Fruit fly (Drosophila melanogaster) whole organism, embryonic: ENCODE data around the gene CG15522.

Experiments used
- Blimp-1 ChIP-seq: fragments of 200-800 bp; sonication (Bioruptor generic); optimal IDR thresholded peaks from 3 replicates; lab custom pipeline; 2018; ENCODE audit warnings: missing biosample characterization, missing genetic modification characterization, mild to moderate bottlenecking, moderate library complexity, missing genetic modification reagents
- CG13123 ChIP-seq: fragments of 200-800 bp; sonication (Bioruptor generic); optimal IDR thresholded peaks from 2 replicates; lab custom pipeline; 2016; ENCODE audit warnings: missing biosample characterization, missing genetic modification characterization
- CG13624 ChIP-seq: fragments of 200-800 bp; sonication (Bioruptor generic); optimal IDR thresholded peaks from 2 replicates; lab custom pipeline; 2016; ENCODE audit warnings: missing biosample characterization, missing genetic modification characterization
- CG15269 ChIP-seq: fragments of 200-800 bp; sonication (Bioruptor generic); optimal IDR thresholded peaks from 2 replicates; lab custom pipeline; 2018; ENCODE audit warnings: missing biosample characterization, mild to moderate bottlenecking, missing genetic modification characterization, moderate library complexity
- CG15479 ChIP-seq: fragments of 200-800 bp; sonication (Bioruptor generic); optimal IDR thresholded peaks from 3 replicates; lab custom pipeline; 2019; ENCODE audit warnings: missing biosample characterization, mild to moderate bottlenecking, missing genetic modification characterization, moderate library complexity
- CG17186 ChIP-seq: fragments of 200-800 bp; sonication (Bioruptor generic); optimal IDR thresholded peaks from 3 replicates; lab custom pipeline; 2017; ENCODE audit warnings: missing biosample characterization, missing genetic modification reagents, missing genetic modification characterization
- CG17568 ChIP-seq: fragments of 200-800 bp; sonication (Bioruptor generic); optimal IDR thresholded peaks from 2 replicates; lab custom pipeline; 2018; ENCODE audit warnings: missing biosample characterization, mild to moderate bottlenecking, missing genetic modification characterization, moderate library complexity
- CG17612 ChIP-seq: fragments of 200-800 bp; sonication (Bioruptor generic); IDR thresholded peaks from 2 replicates; pipeline ENCODE4 v1.3.6; 2022; ENCODE audit warnings: missing biosample characterization, missing genetic modification characterization
- CG1792 ChIP-seq: fragments of 200-800 bp; sonication (Bioruptor generic); optimal IDR thresholded peaks from 2 replicates; lab custom pipeline; 2016; ENCODE audit warnings: missing biosample characterization, missing genetic modification characterization
- CG2116 ChIP-seq: fragments of 200-800 bp; sonication (Bioruptor generic); optimal IDR thresholded peaks from 3 replicates; lab custom pipeline; 2018; ENCODE audit warnings: missing biosample characterization, mild to moderate bottlenecking, missing genetic modification characterization
- CG4282 ChIP-seq: fragments of 200-800 bp; sonication (Bioruptor generic); optimal IDR thresholded peaks from 2 replicates; lab custom pipeline; 2016; ENCODE audit warnings: missing biosample characterization, missing genetic modification characterization
- CG4617 ChIP-seq: fragments of 200-800 bp; sonication (Bioruptor generic); optimal IDR thresholded peaks from 3 replicates; lab custom pipeline; 2016; ENCODE audit warnings: missing biosample characterization, missing genetic modification characterization, borderline replicate concordance
- CG6683 ChIP-seq: fragments of 200-800 bp; sonication (Bioruptor generic); optimal IDR thresholded peaks from 2 replicates; lab custom pipeline; 2017; ENCODE audit warnings: missing biosample characterization, mild to moderate bottlenecking, missing genetic modification characterization, missing genetic modification reagents
- CG6813 ChIP-seq: fragments of 200-800 bp; sonication (Bioruptor generic); optimal IDR thresholded peaks from 2 replicates; lab custom pipeline; 2017; ENCODE audit warnings: missing biosample characterization, missing genetic modification characterization, mild to moderate bottlenecking, moderate library complexity, missing genetic modification reagents
- CG7556 ChIP-seq: fragments of 200-800 bp; sonication (Bioruptor generic); optimal IDR thresholded peaks from 2 replicates; lab custom pipeline; 2017; ENCODE audit warnings: missing biosample characterization, mild to moderate bottlenecking, missing genetic modification characterization
- CG7839 ChIP-seq: fragments of 200-800 bp; sonication (Bioruptor generic); optimal IDR thresholded peaks from 3 replicates; lab custom pipeline; 2018; ENCODE audit warnings: missing biosample characterization, mild to moderate bottlenecking, missing genetic modification characterization, moderate library complexity
- CG7987 ChIP-seq: fragments of 200-800 bp; sonication (Bioruptor generic); optimal IDR thresholded peaks from 2 replicates; lab custom pipeline; 2018; ENCODE audit warnings: missing biosample characterization, mild to moderate bottlenecking, missing genetic modification characterization, moderate library complexity
- CG8290 ChIP-seq, 3 experiments: fragments of 200-800 bp; sonication (Bioruptor generic); optimal IDR thresholded peaks; 2 replicates each; lab custom pipeline; 2016 to 2019; ENCODE audit warnings: missing biosample characterization in 3 of 3, missing genetic modification characterization in 3 of 3, mild to moderate bottlenecking in 2 of 3, moderate library complexity in 1 of 3
- CG8388 ChIP-seq: fragments of 200-800 bp; sonication (Bioruptor generic); optimal IDR thresholded peaks from 2 replicates; lab custom pipeline; 2019; ENCODE audit warnings: missing biosample characterization, mild to moderate bottlenecking, missing genetic modification characterization, moderate library complexity
- CG9876 ChIP-seq: fragments of 200-800 bp; sonication (Bioruptor generic); optimal IDR thresholded peaks from 2 replicates; lab custom pipeline; 2016; ENCODE audit warnings: missing biosample characterization, missing genetic modification characterization
- Deaf1 ChIP-seq: fragments of 200-800 bp; optimal IDR thresholded peaks from 3 replicates; lab custom pipeline; 2019; ENCODE audit warnings: missing biosample characterization, mild to moderate bottlenecking, missing genetic modification characterization, moderate library complexity
- Doc2 ChIP-seq: fragments of 200-800 bp; sonication (Bioruptor generic); IDR thresholded peaks from 2 replicates; pipeline ENCODE4 v1.3.6; 2022; ENCODE audit warnings: missing biosample characterization, missing genetic modification characterization
- E2f1 ChIP-seq: fragments of 200-800 bp; sonication (Bioruptor generic); IDR thresholded peaks from 2 replicates; pipeline ENCODE4 v1.3.6; 2022; ENCODE audit warnings: missing biosample characterization, missing genetic modification characterization
- E2f2 ChIP-seq: fragments of 200-800 bp; sonication (Bioruptor generic); IDR thresholded peaks from 2 replicates; pipeline ENCODE4 v1.3.6; 2022; ENCODE audit warnings: missing biosample characterization, missing genetic modification characterization
- Ets65A ChIP-seq: fragments of 200-800 bp; sonication (Bioruptor generic); peaks from one replicate; lab custom pipeline; 2016; ENCODE audit warnings: missing biosample characterization, missing genetic modification characterization
- HLHmδ ChIP-seq: fragments of 200-800 bp; sonication (Bioruptor generic); optimal IDR thresholded peaks from 2 replicates; lab custom pipeline; 2018; ENCODE audit warnings: missing biosample characterization, mild to moderate bottlenecking, missing genetic modification characterization, moderate library complexity
- Meics ChIP-seq: fragments of 200-800 bp; sonication (Bioruptor generic); optimal IDR thresholded peaks from 2 replicates; lab custom pipeline; 2017; ENCODE audit warnings: missing biosample characterization, mild to moderate bottlenecking, missing genetic modification characterization
- Mes4 ChIP-seq: fragments of 200-800 bp; sonication (Bioruptor generic); optimal IDR thresholded peaks from 2 replicates; lab custom pipeline; 2016; ENCODE audit warnings: missing biosample characterization, missing genetic modification characterization
- Myb ChIP-seq: fragments of 200-800 bp; sonication (Bioruptor generic); optimal IDR thresholded peaks from 2 replicates; lab custom pipeline; 2016; ENCODE audit warnings: missing biosample characterization, missing genetic modification characterization
- NK7.1 ChIP-seq: fragments of 200-800 bp; sonication (Bioruptor generic); optimal IDR thresholded peaks from 3 replicates; lab custom pipeline; 2016; ENCODE audit warnings: missing biosample characterization, missing genetic modification characterization
- Pdp1 ChIP-seq, 2 experiments: fragments of 200-800 bp; sonication (Bioruptor generic); optimal IDR thresholded peaks; 3 replicates each; lab custom pipeline; 2016; ENCODE audit warnings: missing biosample characterization in 2 of 2, missing genetic modification characterization in 2 of 2, mild to moderate bottlenecking in 1 of 2, moderate library complexity in 1 of 2
- ash1 ChIP-seq: fragments of 200-800 bp; sonication (Bioruptor generic); optimal IDR thresholded peaks from 2 replicates; lab custom pipeline; 2018; ENCODE audit warnings: missing biosample characterization, mild to moderate bottlenecking, missing genetic modification characterization
- ato ChIP-seq: fragments of 200-800 bp; sonication (Bioruptor generic); IDR thresholded peaks from 2 replicates; pipeline ENCODE4 v1.3.6; 2022; ENCODE audit warnings: missing biosample characterization, missing genetic modification characterization; ENCODE audit not compliant: partially characterized antibody
- chif ChIP-seq, 2 experiments: fragments of 200-800 bp; sonication (Bioruptor generic); optimal IDR thresholded peaks; 3 replicates each; lab custom pipeline; 2016; ENCODE audit warnings: missing biosample characterization in 2 of 2, missing genetic modification characterization in 2 of 2
- dmrt99B ChIP-seq: fragments of 200-800 bp; sonication (Bioruptor generic); optimal IDR thresholded peaks from 2 replicates; lab custom pipeline; 2018; ENCODE audit warnings: missing biosample characterization, mild to moderate bottlenecking, missing genetic modification characterization, moderate library complexity
- ems ChIP-seq: fragments of 200-800 bp; sonication (Bioruptor generic); optimal IDR thresholded peaks from 3 replicates; lab custom pipeline; 2016; ENCODE audit warnings: missing biosample characterization, missing genetic modification characterization
- ewg ChIP-seq: fragments of 200-800 bp; sonication (Bioruptor generic); optimal IDR thresholded peaks from 3 replicates; lab custom pipeline; 2017; ENCODE audit warnings: mild to moderate bottlenecking, missing biosample characterization, missing genetic modification reagents, missing genetic modification characterization
- gsb-n ChIP-seq: fragments of 200-800 bp; sonication (Bioruptor generic); optimal IDR thresholded peaks from 3 replicates; lab custom pipeline; 2018; ENCODE audit warnings: missing biosample characterization, mild to moderate bottlenecking, missing genetic modification characterization
- ham ChIP-seq: fragments of 200-800 bp; sonication (Bioruptor generic); IDR thresholded peaks from 2 replicates; pipeline ENCODE4 v1.3.6; 2022; ENCODE audit warnings: missing biosample characterization, missing genetic modification characterization
- hbn ChIP-seq: fragments of 200-800 bp; sonication (Bioruptor generic); IDR thresholded peaks from 2 replicates; pipeline ENCODE4 v1.3.6; 2022; ENCODE audit warnings: missing biosample characterization, missing genetic modification characterization; ENCODE audit not compliant: partially characterized antibody
- kni ChIP-seq: fragments of 200-800 bp; sonication (Bioruptor generic); optimal IDR thresholded peaks from 3 replicates; lab custom pipeline; 2017; ENCODE audit warnings: mild to moderate bottlenecking, missing biosample characterization, missing genetic modification reagents, missing genetic modification characterization
- knrl ChIP-seq: fragments of 200-800 bp; sonication (Bioruptor generic); IDR thresholded peaks from 3 replicates; pipeline ENCODE4 v1.3.6; 2022; ENCODE audit warnings: missing biosample characterization, missing genetic modification characterization; ENCODE audit not compliant: partially characterized antibody
- pfk ChIP-seq: fragments of 200-800 bp; sonication (Bioruptor generic); optimal IDR thresholded peaks from 2 replicates; lab custom pipeline; 2018; ENCODE audit warnings: missing biosample characterization, mild to moderate bottlenecking, missing genetic modification characterization, moderate library complexity
- pnt ChIP-seq: fragments of 200-800 bp; sonication (Bioruptor generic); optimal IDR thresholded peaks from 3 replicates; lab custom pipeline; 2016; ENCODE audit warnings: missing biosample characterization, missing genetic modification characterization
- scrt ChIP-seq: fragments of 200-800 bp; sonication (Bioruptor generic); optimal IDR thresholded peaks from 2 replicates; lab custom pipeline; 2018; ENCODE audit warnings: missing biosample characterization, mild to moderate bottlenecking, missing genetic modification characterization, moderate library complexity
- sisA ChIP-seq: fragments of 200-800 bp; sonication (Bioruptor generic); IDR thresholded peaks from 2 replicates; pipeline ENCODE4 v1.3.6; 2022; ENCODE audit warnings: missing biosample characterization, missing genetic modification characterization
- sob ChIP-seq: fragments of 200-800 bp; sonication (Bioruptor generic); IDR thresholded peaks from 2 replicates; pipeline ENCODE4 v1.3.6; 2022; ENCODE audit warnings: missing biosample characterization, missing genetic modification characterization
- vvl ChIP-seq: fragments of 200-800 bp; sonication (Bioruptor generic); IDR thresholded peaks from 2 replicates; pipeline ENCODE4 v1.3.6; 2022; ENCODE audit warnings: missing biosample characterization, missing genetic modification characterization

Gene CG15522

DNA sequence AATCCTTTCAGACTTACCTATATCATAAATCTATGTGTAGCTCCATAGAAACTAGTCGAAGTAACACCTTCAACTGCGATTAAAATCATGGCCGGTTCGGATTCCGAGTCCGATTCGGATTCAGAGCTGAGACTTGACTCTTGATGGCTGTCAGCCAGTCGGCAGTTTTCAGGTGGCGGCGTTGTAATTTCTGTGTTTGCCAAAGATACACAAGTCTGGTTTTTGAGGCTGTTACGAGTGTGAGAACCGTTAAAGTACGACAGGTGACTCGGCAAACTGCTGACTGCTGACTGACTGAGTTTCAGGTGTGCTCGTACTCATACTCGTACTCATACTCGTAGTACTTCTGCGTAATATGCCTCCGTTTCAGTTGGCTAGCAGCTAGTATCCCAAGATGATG, 35.9 kb upstream of the CG15522 start (continued):
- peak; percentile 11 for TF ChIP-seq Blimp-1 (GFP tag; lab: Kevin White, UChicago)
- peak; percentile 17 for TF ChIP-seq CG17568 (GFP tag; lab: Kevin White, UChicago)
- peak; percentile 34 for TF ChIP-seq CG15269 (tag; lab: Kevin White, UChicago)
- peak; percentile 31; the same call in 1 of the 2 replicates for TF ChIP-seq vvl (GFP tag; lab: Robert Waterston, UW)
- no peak for TF ChIP-seq CG13624 (GFP tag; lab: Kevin White, UChicago)
- TF ChIP-seq Myb (GFP tag; lab: Kevin White, UChicago), result no peak
- TF ChIP-seq scrt (GFP tag; lab: Kevin White, UChicago), result no peak
- no peak for TF ChIP-seq ems (GFP tag; lab: Kevin White, UChicago)
- TF ChIP-seq CG1792 (GFP tag; lab: Kevin White, UChicago), result no peak
- peak; percentile 6 for TF ChIP-seq CG8290 (GFP tag; optimal IDR thresholded peaks at IDR 0.05; lab: Kevin White, UChicago)
- peak in 1 of 2 experiments; percentile 77 for TF ChIP-seq CG8290 (tag; optimal IDR thresholded peaks at IDR 0.05; lab: Kevin White, UChicago)
- TF ChIP-seq CG7556 (GFP tag; lab: Kevin White, UChicago), result peak; percentile 18

DNA sequence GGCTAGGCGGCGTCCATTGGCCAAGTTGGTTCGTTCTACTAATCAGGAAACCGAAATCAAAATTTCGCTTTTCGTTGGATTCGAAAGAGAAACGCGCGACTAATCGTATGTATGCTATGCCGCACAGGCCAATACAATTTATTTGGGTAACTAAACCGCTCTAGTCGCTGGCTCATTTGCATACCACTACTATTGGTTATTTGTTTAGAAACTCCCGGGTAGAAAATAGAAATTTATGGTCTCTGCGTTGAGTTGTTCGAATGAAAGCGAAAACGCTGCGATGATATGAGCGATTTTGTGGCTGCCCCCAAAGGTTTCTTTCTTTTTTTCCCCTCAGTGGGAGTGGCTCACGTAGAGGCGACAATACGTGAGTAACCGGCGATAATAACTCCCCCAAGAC, 34.0 kb upstream of the CG15522 start:
- no peak for TF ChIP-seq CG8388 (GFP tag; lab: Kevin White, UChicago)
- TF ChIP-seq gsb-n, result peak; percentile 37
- TF ChIP-seq sob (GFP tag; lab: Robert Waterston, UW), result no peak
- TF ChIP-seq CG7987, result no peak
- TF ChIP-seq CG9876 (GFP tag; lab: Kevin White, UChicago), result no peak
- no peak for TF ChIP-seq ems (GFP tag; lab: Kevin White, UChicago)
- no peak for TF ChIP-seq CG13123 (GFP tag; lab: Kevin White, UChicago)
- no peak for TF ChIP-seq pfk
- TF ChIP-seq Ets65A (GFP tag; lab: Kevin White, UChicago), result peak; percentile 74
- no peak for TF ChIP-seq CG17186 (GFP tag; lab: Kevin White, UChicago)
- TF ChIP-seq CG6813 (GFP tag; lab: Kevin White, UChicago), result no peak
- TF ChIP-seq CG6683 (GFP tag; lab: Kevin White, UChicago), result no peak
- TF ChIP-seq knrl (GFP tag; lab: Robert Waterston, UW), result no peak
- no peak for TF ChIP-seq dmrt99B (tag; lab: Kevin White, UChicago)
- TF ChIP-seq E2f2 (GFP tag; lab: Robert Waterston, UW), result no peak
- TF ChIP-seq Deaf1, result no peak
- peak; percentile 49 for TF ChIP-seq kni
- TF ChIP-seq ham (GFP tag; lab: Robert Waterston, UW), result no peak
- TF ChIP-seq chif (GFP tag; optimal IDR thresholded peaks at IDR 0.05; lab: Kevin White, UChicago), result no peak
- TF ChIP-seq CG7839 (tag; lab: Kevin White, UChicago), result no peak
- no peak for TF ChIP-seq NK7.1 (GFP tag; lab: Kevin White, UChicago)
- TF ChIP-seq Pdp1 (GFP tag; optimal IDR thresholded peaks at IDR 0.05; lab: Kevin White, UChicago), result no peak
- TF ChIP-seq Blimp-1 (GFP tag; lab: Kevin White, UChicago), result peak; percentile 97
- no peak for TF ChIP-seq sisA (GFP tag; lab: Robert Waterston, UW)
- TF ChIP-seq pnt, result no peak
- TF ChIP-seq CG17612 (GFP tag; lab: Robert Waterston, UW), result no peak
- TF ChIP-seq E2f1 (GFP tag; lab: Robert Waterston, UW), result no peak
- peak; percentile 65; the same call in 1 of the 2 replicates for TF ChIP-seq vvl (GFP tag; lab: Robert Waterston, UW)
- TF ChIP-seq, all 482 proteins: peak for 5

DNA sequence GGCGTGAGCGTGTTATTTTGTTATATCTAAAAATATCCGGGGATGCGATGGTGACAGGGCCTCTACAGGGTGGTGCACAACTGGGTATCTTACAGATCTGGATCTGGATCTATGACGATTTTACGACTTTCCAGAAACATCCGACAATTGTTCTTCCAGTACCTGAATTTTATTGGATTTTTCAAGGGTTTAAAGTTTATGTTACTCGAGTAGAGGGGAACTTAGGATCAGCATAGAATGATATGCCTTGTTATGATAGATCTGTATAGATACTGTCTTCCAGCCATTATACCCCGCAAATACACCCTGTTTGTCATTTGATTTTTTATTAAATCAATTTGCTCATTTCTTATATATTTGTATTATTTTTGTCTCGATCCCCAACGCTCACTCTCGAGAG, 32.7 kb upstream of the CG15522 start:
- no peak for TF ChIP-seq CG4617 (GFP tag; lab: Kevin White, UChicago)
- TF ChIP-seq HLHmδ (GFP tag; lab: Kevin White, UChicago), result no peak
- TF ChIP-seq Mes4 (GFP tag; lab: Kevin White, UChicago), result no peak
- peak; percentile 28 for TF ChIP-seq CG9876 (GFP tag; lab: Kevin White, UChicago)
- TF ChIP-seq Meics, result peak; percentile 72
- TF ChIP-seq CG4282 (GFP tag; lab: Kevin White, UChicago), result no peak
- no peak for TF ChIP-seq hbn (GFP tag; lab: Robert Waterston, UW)
- no peak for TF ChIP-seq ash1 (GFP tag; lab: Kevin White, UChicago)
- no peak for TF ChIP-seq ato (GFP tag; lab: Robert Waterston, UW)
- TF ChIP-seq CG2116 (GFP tag; lab: Kevin White, UChicago), result no peak
- no peak for TF ChIP-seq Doc2 (GFP tag; lab: Robert Waterston, UW)
- no peak for TF ChIP-seq ewg (GFP tag; lab: Kevin White, UChicago)
- TF ChIP-seq CG15479, result no peak
